Worm (Caenorhabditis elegans) whole organism, early embryonic: ENCODE results near the gene srsx-6.

Experiments
- F13C5.2 ChIP-seq: sonication (generic microtip); optimal IDR thresholded peaks from 2 replicates; lab custom pipeline; 2017; ENCODE audit warnings: mild to moderate bottlenecking, missing genetic modification characterization, inconsistent platforms, missing compliant biosample characterization
- aly-1 ChIP-seq: sonication (generic microtip); optimal IDR thresholded peaks from 2 replicates; lab custom pipeline; 2016; ENCODE audit warnings: missing genetic modification characterization, missing compliant biosample characterization
- ama-1 ChIP-seq: fragments of 150-350 bp; optimal IDR thresholded peaks from 2 replicates; lab custom pipeline; 2014
- ceh-13 ChIP-seq: fragments of 200-800 bp; sonication (Bioruptor generic); optimal IDR thresholded peaks from 2 replicates; lab custom pipeline; 2018; ENCODE audit warnings: mild to moderate bottlenecking, missing genetic modification characterization, missing compliant biosample characterization
- ets-7 ChIP-seq: sonication (generic microtip); optimal IDR thresholded peaks from 2 replicates; lab custom pipeline; 2016; ENCODE audit warnings: missing genotype, missing genetic modification characterization, missing compliant biosample characterization
- hmbx-1 ChIP-seq: sonication (generic microtip); optimal IDR thresholded peaks from 2 replicates; lab custom pipeline; 2016; ENCODE audit warnings: mild to moderate bottlenecking, missing genetic modification characterization, missing compliant biosample characterization
- hmg-4 ChIP-seq: fragments of 200-800 bp; sonication (Bioruptor generic); optimal IDR thresholded peaks from 2 replicates; lab custom pipeline; 2018; ENCODE audit warnings: mild to moderate bottlenecking, missing genetic modification characterization, missing compliant biosample characterization
- hnd-1 ChIP-seq: sonication (generic microtip); optimal IDR thresholded peaks from 2 replicates; lab custom pipeline; 2016; ENCODE audit warnings: missing genetic modification characterization, missing compliant biosample characterization
- scrt-1 ChIP-seq: fragments of 200-800 bp; sonication (Bioruptor generic); IDR thresholded peaks from 2 replicates; pipeline ENCODE4 v1.3.6; 2022; ENCODE audit warnings: missing genetic modification characterization, missing compliant biosample characterization
- sea-1 ChIP-seq: fragments of 200-800 bp; sonication (Bioruptor generic); conservative IDR thresholded peaks from 2 replicates; pipeline ENCODE4 v1.3.6; 2022; ENCODE audit warnings: missing genetic modification characterization, missing compliant biosample characterization
- tbx-11 ChIP-seq: fragments of 200-800 bp; sonication (Bioruptor generic); IDR thresholded peaks from 2 replicates; pipeline ENCODE4 v1.3.6; 2022; ENCODE audit warnings: missing genetic modification characterization, missing compliant biosample characterization
- tbx-37 ChIP-seq: fragments of 200-800 bp; sonication (Bioruptor generic); conservative IDR thresholded peaks from 2 replicates; pipeline ENCODE4 v1.3.6; 2022; ENCODE audit warnings: missing genetic modification reagents, missing genetic modification characterization, missing compliant biosample characterization

ce11 chrV:7901222-7901621 lies 25.7 kb upstream of the srsx-6 start:
- TF ChIP-seq sea-1 (no peak), ama-1 (lab: Kevin White, UChicago) (no peak), scrt-1 (no peak), tbx-37 (GFP tag; lab: Robert Waterston, UW) (no peak), aly-1 (no peak), tbx-11 (GFP tag; lab: Robert Waterston, UW) (no peak), hmbx-1 (tag; lab: Kevin White, UChicago) (no peak), hmg-4 (GFP tag; lab: Kevin White, UChicago) (no peak), F13C5.2 (tag; lab: Kevin White, UChicago) (no peak), ets-7 (tag; lab: Kevin White, UChicago) (no peak), hnd-1 (tag; lab: Kevin White, UChicago) (no peak), ceh-13 (GFP tag; lab: Kevin White, UChicago) (no peak)
